Fruit fly (Drosophila melanogaster): Measurements from ENCODE around the gene ng2.

DNA sequence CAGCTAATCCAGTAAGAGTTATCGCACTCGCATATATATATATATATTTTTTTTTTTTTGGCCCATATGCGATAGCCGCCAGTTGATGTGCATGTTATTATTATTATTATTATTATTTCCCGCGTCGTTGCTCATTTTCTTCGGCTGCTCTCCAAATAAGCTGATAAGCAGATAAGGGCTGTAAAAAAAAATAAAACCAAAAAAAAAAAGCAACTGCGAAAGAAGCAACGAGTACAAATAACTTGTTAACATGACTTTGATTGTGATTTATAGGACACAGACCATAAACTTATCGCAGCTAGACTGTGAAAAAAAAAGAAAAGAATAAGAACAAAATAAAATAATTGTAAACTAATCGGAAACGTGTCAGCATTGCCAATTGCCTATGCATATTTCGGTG, 25.5 kb upstream of the ng2 start:
- TF ChIP-seq pan (optimal IDR thresholded peaks at IDR 0.05), result no peak
- TF ChIP-seq Dll (optimal IDR thresholded peaks at IDR 0.05), result no peak
- TF ChIP-seq usp (GFP tag; optimal IDR thresholded peaks at IDR 0.05), result no peak
- TF ChIP-seq psq (optimal IDR thresholded peaks at IDR 0.05), result no peak
- no peak for TF ChIP-seq EcR (GFP tag; optimal IDR thresholded peaks at IDR 0.05)
- TF ChIP-seq CG8478 (optimal IDR thresholded peaks at IDR 0.05), result no peak

Measured in whole organism.